Worm (Caenorhabditis elegans): Measurements from ENCODE around the gene pas-7.

The pas-7 gene

DNA sequence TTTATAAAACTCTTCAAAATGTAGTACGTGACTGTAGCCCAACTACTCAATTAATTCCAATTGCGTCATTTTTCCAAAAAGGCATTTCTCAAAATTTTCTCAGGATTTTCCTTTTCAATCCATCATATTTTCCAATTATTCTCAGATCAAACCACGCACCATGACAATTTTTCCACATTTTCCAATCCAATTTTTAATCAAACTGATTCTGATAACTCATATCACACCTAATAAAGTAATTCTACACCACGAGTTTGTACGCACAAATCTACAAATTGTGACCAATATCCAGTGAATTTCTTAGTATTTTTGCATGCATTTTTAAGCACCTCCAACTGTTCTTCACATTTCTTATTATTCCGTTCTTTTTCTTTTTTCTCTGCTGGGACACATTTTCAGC lies 48.2 kb downstream of the pas-7 start:
- TF ChIP-seq lin-35 (GFP tag; optimal IDR thresholded peaks at IDR 0.05), result no peak
- TF ChIP-seq nfya-2 (GFP tag; IDR thresholded peaks at IDR 0.05), result no peak
- TF ChIP-seq pbrm-1 (GFP tag; IDR thresholded peaks at IDR 0.05), result no peak
- no peak for TF ChIP-seq B0019.2 (GFP tag; conservative IDR thresholded peaks at IDR 0.05)
- no peak for TF ChIP-seq F57A8.1 (GFP tag; optimal IDR thresholded peaks at IDR 0.05)
- no peak for TF ChIP-seq D2030.7 (GFP tag; IDR thresholded peaks at IDR 0.05)
- TF ChIP-seq sptf-2 (GFP tag; optimal IDR thresholded peaks at IDR 0.05), result no peak
- TF ChIP-seq Y79H2A.3 (GFP tag; conservative IDR thresholded peaks at IDR 0.05), result no peak
- TF ChIP-seq aptf-2 (GFP tag; conservative IDR thresholded peaks at IDR 0.05), result no peak
- TF ChIP-seq nhr-27 (tag; optimal IDR thresholded peaks at IDR 0.05), result no peak
- no peak for TF ChIP-seq lag-1 (GFP tag; IDR thresholded peaks at IDR 0.05)
- no peak for TF ChIP-seq mcd-1 (GFP tag; IDR thresholded peaks at IDR 0.05)
- TF ChIP-seq lin-26 (GFP tag; IDR thresholded peaks at IDR 0.05), result no peak
- no peak for TF ChIP-seq T26A5.8 (tag; optimal IDR thresholded peaks at IDR 0.05)
- TF ChIP-seq ztf-28 (GFP tag; IDR thresholded peaks at IDR 0.05), result no peak

All from whole organism, young adult.